Worm (Caenorhabditis elegans) whole organism, late embryonic: ENCODE data around the gene F54B11.10.

Source experiments
- Y22D7AL.16 ChIP-seq: sonication (generic microtip); optimal IDR thresholded peaks from 2 replicates; lab custom pipeline; 2016; ENCODE audit warnings: missing genetic modification characterization, missing compliant biosample characterization
- ama-1 ChIP-seq: fragments of 150-350 bp; optimal IDR thresholded peaks from 2 replicates; lab custom pipeline; 2014
- ceh-18 ChIP-seq: sonication (generic microtip); optimal IDR thresholded peaks from 2 replicates; lab custom pipeline; 2016; ENCODE audit warnings: missing genetic modification characterization, missing compliant biosample characterization
- ceh-19 ChIP-seq: fragments of 200-800 bp; sonication (Bioruptor generic); optimal IDR thresholded peaks from 2 replicates; lab custom pipeline; 2018; ENCODE audit warnings: mild to moderate bottlenecking, missing genetic modification characterization, missing compliant biosample characterization
- ceh-2 ChIP-seq: sonication (generic microtip); optimal IDR thresholded peaks from 2 replicates; lab custom pipeline; 2016; ENCODE audit warnings: missing genotype, missing genetic modification characterization, missing compliant biosample characterization
- ceh-24 ChIP-seq: sonication (generic microtip); optimal IDR thresholded peaks from 2 replicates; lab custom pipeline; 2016; ENCODE audit warnings: mild to moderate bottlenecking, missing genetic modification characterization, missing compliant biosample characterization
- ceh-30 ChIP-seq: fragments of 150-350 bp; optimal IDR thresholded peaks from 2 replicates; lab custom pipeline; 2014; ENCODE audit warnings: missing biosample characterization, missing genetic modification characterization
- ceh-31 ChIP-seq: sonication (generic microtip); optimal IDR thresholded peaks from 2 replicates; lab custom pipeline; 2016; ENCODE audit warnings: missing genetic modification characterization, missing compliant biosample characterization
- ceh-34 ChIP-seq: sonication (generic microtip); optimal IDR thresholded peaks from 2 replicates; lab custom pipeline; 2016; ENCODE audit warnings: mild to moderate bottlenecking, missing genetic modification characterization, missing compliant biosample characterization
- ceh-48 ChIP-seq: sonication (generic microtip); optimal IDR thresholded peaks from 2 replicates; lab custom pipeline; 2016; ENCODE audit warnings: missing genetic modification characterization, inconsistent platforms, missing compliant biosample characterization
- ets-4 ChIP-seq: sonication (generic microtip); optimal IDR thresholded peaks from 2 replicates; lab custom pipeline; 2016; ENCODE audit warnings: missing genetic modification characterization, missing compliant biosample characterization
- eyg-1 ChIP-seq: sonication (generic microtip); optimal IDR thresholded peaks from 2 replicates; lab custom pipeline; 2016; ENCODE audit warnings: missing genotype, missing genetic modification characterization, missing compliant biosample characterization
- fax-1 ChIP-seq: sonication (generic microtip); optimal IDR thresholded peaks from 2 replicates; lab custom pipeline; 2016; ENCODE audit warnings: missing genotype, missing genetic modification characterization, missing compliant biosample characterization
- hlh-15 ChIP-seq: sonication (generic microtip); optimal IDR thresholded peaks from 2 replicates; lab custom pipeline; 2016; ENCODE audit warnings: missing genetic modification characterization, missing compliant biosample characterization
- hlh-8 ChIP-seq: sonication (generic microtip); optimal IDR thresholded peaks from 2 replicates; lab custom pipeline; 2016; ENCODE audit warnings: missing genotype, missing genetic modification characterization, missing compliant biosample characterization
- lim-6 ChIP-seq: sonication (generic microtip); optimal IDR thresholded peaks from 2 replicates; lab custom pipeline; 2016; ENCODE audit warnings: missing genetic modification characterization, missing compliant biosample characterization
- madf-2 ChIP-seq: sonication (generic microtip); optimal IDR thresholded peaks from 2 replicates; lab custom pipeline; 2017; ENCODE audit warnings: missing genetic modification characterization, missing compliant biosample characterization
- mec-3 ChIP-seq: sonication (generic microtip); optimal IDR thresholded peaks from 2 replicates; lab custom pipeline; 2016; ENCODE audit warnings: borderline replicate concordance, missing genetic modification characterization, missing compliant biosample characterization
- pag-3 ChIP-seq: sonication (generic microtip); optimal IDR thresholded peaks from 2 replicates; lab custom pipeline; 2016; ENCODE audit warnings: missing compliant biosample characterization, missing genetic modification characterization, borderline replicate concordance
- pat-9 ChIP-seq: fragments of 200-800 bp; sonication (Bioruptor generic); optimal IDR thresholded peaks from 2 replicates; lab custom pipeline; 2018; ENCODE audit warnings: mild to moderate bottlenecking, missing genetic modification characterization, moderate library complexity, missing compliant biosample characterization
- pax-1 ChIP-seq: fragments of 150-350 bp; optimal IDR thresholded peaks from 2 replicates; lab custom pipeline; 2014; ENCODE audit warnings: missing biosample characterization, missing genetic modification characterization
- pha-2 ChIP-seq: sonication (generic microtip); optimal IDR thresholded peaks from 2 replicates; lab custom pipeline; 2017; ENCODE audit warnings: mild to moderate bottlenecking, missing genetic modification characterization, missing compliant biosample characterization
- pqm-1 ChIP-seq: sonication (generic microtip); optimal IDR thresholded peaks from 2 replicates; lab custom pipeline; 2016; ENCODE audit warnings: missing genetic modification characterization, missing compliant biosample characterization
- pros-1 ChIP-seq: fragments of 150-350 bp; optimal IDR thresholded peaks from 2 replicates; lab custom pipeline; 2014; ENCODE audit warnings: missing biosample characterization, missing genetic modification reagents, missing genetic modification characterization
- ref-2 ChIP-seq: sonication (generic microtip); optimal IDR thresholded peaks from 2 replicates; lab custom pipeline; 2016; ENCODE audit warnings: missing genetic modification characterization, missing compliant biosample characterization
- rnt-1 ChIP-seq: sonication (generic microtip); optimal IDR thresholded peaks from 2 replicates; lab custom pipeline; 2016; ENCODE audit warnings: missing genetic modification characterization, missing compliant biosample characterization
- sdc-2 ChIP-seq: sonication (generic microtip); optimal IDR thresholded peaks from 2 replicates; lab custom pipeline; 2016; ENCODE audit warnings: missing genotype, missing genetic modification characterization, missing compliant biosample characterization
- sox-2 ChIP-seq: fragments of 200-800 bp; sonication (Bioruptor generic); IDR thresholded peaks from 2 replicates; pipeline ENCODE4 v1.3.6; 2022; ENCODE audit warnings: missing genetic modification reagents, missing genetic modification characterization, missing compliant biosample characterization
- tbx-7 ChIP-seq: sonication (generic microtip); optimal IDR thresholded peaks from 2 replicates; lab custom pipeline; 2016; ENCODE audit warnings: missing genotype, missing genetic modification characterization, missing compliant biosample characterization
- unc-42 ChIP-seq: sonication (generic microtip); optimal IDR thresholded peaks from 2 replicates; lab custom pipeline; 2016; ENCODE audit warnings: missing genotype, missing genetic modification characterization, missing compliant biosample characterization
- unc-55 ChIP-seq: sonication (generic microtip); optimal IDR thresholded peaks from 2 replicates; lab custom pipeline; 2017; ENCODE audit warnings: missing biosample characterization, missing genetic modification reagents, missing genetic modification characterization
- zip-5 ChIP-seq: sonication (generic microtip); optimal IDR thresholded peaks from 2 replicates; lab custom pipeline; 2016; ENCODE audit warnings: missing genetic modification characterization, missing compliant biosample characterization
- ztf-16 ChIP-seq: sonication (generic microtip); optimal IDR thresholded peaks from 2 replicates; lab custom pipeline; 2017; ENCODE audit warnings: missing genetic modification characterization, missing compliant biosample characterization

Gene F54B11.10

DNA sequence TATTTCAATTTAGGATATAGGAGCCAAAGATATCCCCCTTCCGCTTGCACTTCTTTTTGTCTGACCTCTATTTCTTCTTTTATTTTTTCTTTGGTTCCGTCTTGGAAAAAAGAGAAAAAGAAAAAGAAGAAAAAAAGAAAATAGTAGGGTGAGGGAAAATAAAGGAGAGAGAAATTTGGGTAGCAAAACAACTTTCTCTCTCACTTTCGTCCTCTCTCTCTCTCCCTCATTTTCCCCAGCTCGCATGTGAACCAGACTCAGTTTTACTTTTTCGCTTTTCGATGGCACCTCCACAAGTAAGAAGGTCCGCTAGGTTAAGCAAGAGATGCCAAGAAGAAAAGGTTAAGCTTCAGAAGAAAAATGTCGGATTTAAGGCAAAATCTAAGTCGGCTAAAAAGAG is 39.2 kb upstream of the F54B11.10 start:
- TF ChIP-seq ama-1 (lab: Kevin White, UChicago) (no peak), unc-55 (GFP tag; lab: Kevin White, UChicago) (peak; percentile 5)

DNA sequence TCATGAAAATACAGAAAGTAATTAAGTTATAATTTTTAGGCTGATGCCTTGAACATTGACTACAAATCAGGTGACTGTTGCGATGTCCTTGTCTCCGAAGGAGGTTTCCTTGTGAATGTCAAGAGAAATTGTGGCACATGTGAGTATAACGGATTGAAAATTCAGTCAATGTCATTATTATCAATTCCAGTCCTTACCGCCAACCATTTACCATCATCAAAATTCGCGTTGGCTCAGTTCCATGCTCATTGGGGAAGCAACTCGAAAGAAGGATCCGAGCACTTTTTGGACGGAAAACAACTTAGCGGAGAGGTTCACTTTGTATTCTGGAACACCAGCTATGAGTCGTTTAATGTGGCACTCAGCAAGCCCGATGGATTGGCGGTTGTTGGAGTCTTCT is 38.6 kb upstream of the F54B11.10 start:
- TF ChIP-seq pqm-1 (tag; lab: Kevin White, UChicago) (no peak), eyg-1 (tag; lab: Kevin White, UChicago) (no peak), madf-2 (tag; lab: Kevin White, UChicago) (no peak), fax-1 (tag; lab: Kevin White, UChicago) (no peak), lim-6 (tag; lab: Kevin White, UChicago) (no peak), zip-5 (tag; lab: Kevin White, UChicago) (no peak)

DNA sequence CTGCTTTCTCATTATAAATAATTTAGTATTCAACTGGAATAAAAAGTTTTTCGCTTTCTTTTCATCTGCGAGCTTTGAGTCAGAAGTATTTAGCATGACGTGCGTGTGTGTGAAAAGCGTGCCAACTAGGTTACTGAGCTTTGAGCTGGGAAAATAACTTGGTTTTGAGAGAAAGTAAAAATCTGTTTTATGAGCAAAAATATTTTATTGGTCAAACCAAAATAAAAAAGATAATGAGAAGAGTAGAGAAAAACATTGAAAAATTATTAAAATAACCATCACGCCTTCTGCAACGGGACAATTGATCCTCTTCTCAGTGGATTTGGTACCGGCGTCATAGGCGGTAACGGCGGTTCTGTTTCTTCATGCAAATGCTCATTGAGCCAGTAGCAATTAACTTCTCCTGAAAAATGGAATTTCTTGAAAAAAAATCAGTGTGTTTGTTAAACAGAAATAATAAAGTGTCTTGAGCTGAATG is 37.3 kb upstream of the F54B11.10 start:
- no peak for TF ChIP-seq pha-2 (tag; lab: Kevin White, UChicago)
- TF ChIP-seq ceh-24: no peak
- no peak for TF ChIP-seq ama-1 (lab: Kevin White, UChicago)
- no peak for TF ChIP-seq ref-2
- no peak for TF ChIP-seq ceh-31
- no peak for TF ChIP-seq tbx-7
- no peak for TF ChIP-seq mec-3
- TF ChIP-seq rnt-1: no peak
- TF ChIP-seq sdc-2 (tag; lab: Kevin White, UChicago): no peak
- no peak for TF ChIP-seq hlh-15 (tag; lab: Kevin White, UChicago)
- no peak for TF ChIP-seq hlh-8
- TF ChIP-seq, all 69 proteins: peak for 0

DNA sequence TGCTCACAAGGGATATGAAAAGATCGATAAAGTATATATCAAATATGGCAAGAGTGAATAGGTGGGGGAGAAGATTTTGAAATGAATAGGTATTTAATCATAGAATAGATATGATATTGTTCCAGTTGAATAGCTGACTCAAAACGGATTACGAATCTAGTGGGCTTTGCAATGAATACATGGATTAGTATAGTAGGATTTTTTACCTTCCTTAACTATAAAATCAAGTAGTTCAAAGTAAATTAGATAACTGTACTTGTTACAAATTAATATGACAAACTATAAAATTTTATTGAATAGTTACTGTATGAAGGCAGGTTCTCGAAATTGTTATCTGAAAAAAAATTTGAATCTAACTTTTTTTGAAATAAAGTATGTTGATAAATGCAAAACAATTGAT is 31.0 kb upstream of the F54B11.10 start, which contains the start of gene odr-1:
Gene odr-1 (minus strand): TSS at position 101 of the 400 bp plus-strand sequence.
- TF ChIP-seq ceh-19 (GFP tag; lab: Kevin White, UChicago) (no peak), eyg-1 (tag; lab: Kevin White, UChicago) (no peak), ceh-30 (tag; lab: Kevin White, UChicago) (no peak), pros-1 (no peak), sox-2 (GFP tag; lab: Robert Waterston, UW) (no peak), pax-1 (tag; lab: Kevin White, UChicago) (no peak)

DNA sequence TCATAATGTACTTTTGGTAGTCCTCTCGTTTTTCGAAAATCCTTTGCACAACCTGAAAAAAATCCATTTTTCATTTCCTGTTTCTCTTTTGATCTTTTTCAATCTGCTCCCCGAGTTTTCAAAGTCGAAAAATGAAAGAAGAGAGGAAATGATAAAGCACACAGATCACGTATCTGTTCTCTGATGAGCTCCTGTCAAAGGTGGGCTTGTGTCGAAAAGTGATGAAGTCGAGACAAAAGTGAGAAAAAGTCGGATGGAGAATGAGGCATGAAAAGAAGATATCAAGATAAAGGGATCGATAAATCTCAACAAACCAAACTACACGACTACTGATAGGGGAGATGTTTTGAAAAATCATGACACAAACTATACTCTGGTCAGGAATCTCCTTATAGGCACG is 26.8 kb upstream of the F54B11.10 start:
- TF ChIP-seq ceh-34 (tag; lab: Kevin White, UChicago): no peak
- peak; percentile 32 for TF ChIP-seq ceh-18 (tag; lab: Kevin White, UChicago)
- no peak for TF ChIP-seq ref-2
- no peak for TF ChIP-seq ztf-16 (tag; lab: Kevin White, UChicago)
- TF ChIP-seq unc-55 (GFP tag; lab: Kevin White, UChicago): peak; percentile 53
- no peak for TF ChIP-seq lim-6 (tag; lab: Kevin White, UChicago)
- no peak for TF ChIP-seq pat-9 (tag; lab: Kevin White, UChicago)
- no peak for TF ChIP-seq fax-1 (tag; lab: Kevin White, UChicago)
- no peak for TF ChIP-seq ceh-2 (tag; lab: Kevin White, UChicago)

DNA sequence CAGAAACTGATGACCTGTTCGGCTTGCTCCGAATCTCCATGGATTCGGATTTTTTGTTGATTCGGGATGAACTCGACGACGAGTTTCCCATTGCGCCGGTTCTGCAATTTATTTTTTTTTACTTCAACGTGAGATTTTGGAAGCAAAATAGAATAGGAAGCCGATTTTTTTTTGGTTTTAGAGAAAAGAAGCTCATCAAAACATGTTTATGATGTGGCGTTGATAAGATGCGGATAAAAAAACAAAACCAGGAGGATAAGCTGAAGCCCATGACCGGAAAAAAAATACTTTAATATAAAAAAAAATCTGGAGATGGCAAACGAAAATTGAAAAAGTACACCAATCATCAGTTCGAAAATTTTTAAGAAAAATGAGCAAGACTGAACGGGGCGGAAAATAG is 25.9 kb upstream of the F54B11.10 start, which contains the start of gene glb-20:
Gene glb-20 (minus strand): TSS at position 101 of the 400 bp plus-strand sequence.
- TF ChIP-seq pros-1 (no peak), pag-3 (tag; lab: Kevin White, UChicago) (no peak), Y22D7AL.16 (no peak), ets-4 (no peak), ceh-48 (tag; lab: Kevin White, UChicago) (no peak), zip-5 (tag; lab: Kevin White, UChicago) (no peak), madf-2 (tag; lab: Kevin White, UChicago) (no peak), unc-42 (tag; lab: Kevin White, UChicago) (no peak)
- TF ChIP-seq, all 69 proteins: peak for 0
